Worm (Caenorhabditis elegans) whole organism, midembryonic: ENCODE results near the gene fbxa-199.

ENCODE experiments used
- T22C8.4 ChIP-seq: fragments of 200-800 bp; sonication (Bioruptor generic); IDR thresholded peaks from 2 replicates; pipeline ENCODE4 v1.3.6; 2022; ENCODE audit warnings: missing genetic modification characterization, missing compliant biosample characterization
- cog-1 ChIP-seq: sonication (generic microtip); optimal IDR thresholded peaks from 2 replicates; lab custom pipeline; 2016; ENCODE audit warnings: missing genetic modification characterization, missing compliant biosample characterization
- flt-1 ChIP-seq: fragments of 200-800 bp; sonication (Bioruptor generic); IDR thresholded peaks from 2 replicates; pipeline ENCODE4 v1.3.6; 2022; ENCODE audit warnings: missing genetic modification characterization, missing compliant biosample characterization
- klf-2 ChIP-seq: fragments of 200-800 bp; sonication (Bioruptor generic); conservative IDR thresholded peaks from 2 replicates; pipeline ENCODE4 v1.3.6; 2022; ENCODE audit warnings: missing genetic modification reagents, missing genetic modification characterization, missing compliant biosample characterization
- med-1 ChIP-seq: sonication (generic microtip); optimal IDR thresholded peaks from 2 replicates; lab custom pipeline; 2017; ENCODE audit warnings: missing genetic modification characterization, mild to moderate bottlenecking, missing compliant biosample characterization, antibody characterized with exemption, missing genetic modification reagents; ENCODE audit not compliant: insufficient read depth
- ref-1 ChIP-seq: fragments of 200-800 bp; sonication (Bioruptor generic); conservative IDR thresholded peaks from 2 replicates; pipeline ENCODE4 v1.3.6; 2022; ENCODE audit warnings: missing genetic modification reagents, missing genetic modification characterization, missing compliant biosample characterization
- tab-1 ChIP-seq: fragments of 200-800 bp; sonication (Bioruptor generic); IDR thresholded peaks from 2 replicates; pipeline ENCODE4 v1.3.6; 2022; ENCODE audit warnings: missing genetic modification characterization, missing compliant biosample characterization
- ztf-23 ChIP-seq: fragments of 200-800 bp; sonication (Bioruptor generic); IDR thresholded peaks from 2 replicates; pipeline ENCODE4 v1.3.6; 2022; ENCODE audit warnings: missing genetic modification reagents, missing genetic modification characterization, missing compliant biosample characterization
- ztf-29 ChIP-seq: fragments of 200-800 bp; sonication (Bioruptor generic); IDR thresholded peaks from 2 replicates; pipeline ENCODE4 v1.3.6; 2022; ENCODE audit warnings: missing genetic modification reagents, missing genetic modification characterization, missing compliant biosample characterization

DNA sequence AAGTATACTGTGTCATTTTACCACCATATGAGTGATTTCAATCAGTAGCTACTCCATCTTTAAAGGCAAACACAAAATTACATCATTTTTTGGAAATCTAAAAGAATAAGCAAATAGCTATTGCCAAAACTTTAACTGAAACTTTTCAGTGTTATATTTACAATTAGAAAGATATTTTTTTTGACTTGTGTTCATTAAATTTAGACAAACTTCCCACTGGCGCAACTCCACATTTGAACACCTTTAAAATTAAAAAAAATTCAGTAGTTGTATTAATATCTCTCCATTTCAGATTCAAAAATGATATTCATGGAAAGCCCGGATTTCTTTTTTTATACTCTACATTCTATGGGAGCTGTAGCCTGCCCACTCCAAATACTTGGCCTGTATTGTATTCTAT is 15.2 kb upstream of the fbxa-199 start, which contains the start of gene srh-264:
- no peak for TF ChIP-seq flt-1 (GFP tag; lab: Robert Waterston, UW)
- TF ChIP-seq ref-1 (GFP tag; lab: Robert Waterston, UW) = no peak
- TF ChIP-seq tab-1 (GFP tag; lab: Robert Waterston, UW) = no peak
- no peak for TF ChIP-seq klf-2 (GFP tag; lab: Robert Waterston, UW)
- no peak for TF ChIP-seq cog-1 (tag; lab: Kevin White, UChicago)
- TF ChIP-seq ztf-29 (GFP tag; lab: Robert Waterston, UW) = no peak
- TF ChIP-seq ztf-23 (GFP tag; lab: Robert Waterston, UW) = no peak
- no peak for TF ChIP-seq T22C8.4 (GFP tag; lab: Robert Waterston, UW)
- no peak for TF ChIP-seq med-1 (GFP tag; lab: Kevin White, UChicago)
